Worm (Caenorhabditis elegans) whole organism, L4/young adult: ENCODE data around the gene T13C5.10.

Experiments used
- W03F9.2 ChIP-seq: fragments of 150-350 bp; optimal IDR thresholded peaks from 2 replicates; lab custom pipeline; 2014; ENCODE audit warnings: missing biosample characterization, missing genetic modification characterization
- dao-5 ChIP-seq: sonication (generic microtip); optimal IDR thresholded peaks from 2 replicates; lab custom pipeline; 2016; ENCODE audit warnings: missing genotype, missing genetic modification characterization, moderate library complexity, missing compliant biosample characterization
- him-1 ChIP-seq: sonication (generic microtip); optimal IDR thresholded peaks from 2 replicates; lab custom pipeline; 2016; ENCODE audit warnings: missing genotype, missing genetic modification reagents, missing genetic modification characterization, missing compliant biosample characterization

- TF ChIP-seq him-1 (tag; lab: Kevin White, UChicago) (no peak), W03F9.2 (tag; lab: Kevin White, UChicago) (no peak), dao-5 (no peak)
Measured at ce11 chrX:6145921-6146320, 42.0 kb upstream of the T13C5.10 start.
